Worm (Caenorhabditis elegans): ENCODE data around the gene acr-14.

The acr-14 gene

DNA sequence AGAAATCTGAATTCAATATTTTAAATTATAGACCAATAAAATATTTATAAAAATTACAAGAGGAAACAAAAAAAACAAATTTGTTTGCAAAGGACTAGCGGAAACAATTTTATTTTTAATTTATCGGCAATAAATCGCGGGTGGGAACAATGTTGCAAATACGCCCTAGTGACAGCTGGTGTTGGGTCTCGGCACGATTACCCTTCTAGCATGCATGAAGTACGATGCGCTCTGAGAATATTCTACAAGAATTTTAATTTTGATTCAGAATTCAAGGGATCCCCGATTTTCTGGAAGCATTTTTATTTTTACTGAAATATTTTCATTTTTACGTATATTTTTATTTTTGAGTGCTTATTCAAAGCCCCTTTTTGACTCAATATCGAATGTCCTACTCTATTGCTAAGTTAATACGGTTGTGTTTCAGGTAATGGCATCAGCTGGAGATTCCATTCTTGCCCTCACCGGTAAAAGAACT, 8.1 kb upstream of the acr-14 start, which contains the start of the genes mig-5 and cct-1:
Gene mig-5 (minus strand): TSS at position 8 of the 478 bp plus-strand sequence.
Gene cct-1 (plus strand): TSS at position 428 of the 478 bp plus-strand sequence.
- peak; percentile 98 for TF ChIP-seq lin-39 (tag; optimal IDR thresholded peaks at IDR 0.05)
- peak; percentile 98 for TF ChIP-seq fkh-8 (tag; optimal IDR thresholded peaks at IDR 0.05)
- TF ChIP-seq aha-1 (tag; optimal IDR thresholded peaks at IDR 0.05): peak; percentile 78
- TF ChIP-seq alr-1 (tag; optimal IDR thresholded peaks at IDR 0.05; ENCODE audit: borderline replicate concordance): no peak
- TF ChIP-seq ets-5 (GFP tag; IDR thresholded peaks at IDR 0.05): no peak
- peak; percentile 97 for TF ChIP-seq lin-13 (GFP tag; optimal IDR thresholded peaks at IDR 0.05)
- peak; percentile 91 for TF ChIP-seq fkh-4 (tag; optimal IDR thresholded peaks at IDR 0.05; ENCODE audit: borderline replicate concordance)
- TF ChIP-seq elt-3 (tag; optimal IDR thresholded peaks at IDR 0.05): peak in 5 of 6 experiments; percentile 63 to 99 (median 91)
- TF ChIP-seq sup-37 (GFP tag; optimal IDR thresholded peaks at IDR 0.05): peak; percentile 92
- TF ChIP-seq nhr-19 (GFP tag; conservative IDR thresholded peaks at IDR 0.05): peak; percentile 98
- peak; percentile 75 for TF ChIP-seq unc-30 (tag; optimal IDR thresholded peaks at IDR 0.05)
- TF ChIP-seq dsc-1 (tag; optimal IDR thresholded peaks at IDR 0.05): peak; percentile 99
- no peak for TF ChIP-seq sptf-1 (tag; optimal IDR thresholded peaks at IDR 0.05)
- TF ChIP-seq ztf-11 (tag; optimal IDR thresholded peaks at IDR 0.05): peak; percentile 40 to 87
- TF ChIP-seq zip-4 (GFP tag; optimal IDR thresholded peaks at IDR 0.05): peak; percentile 91
- TF ChIP-seq hlh-4 (tag; optimal IDR thresholded peaks at IDR 0.05): peak; percentile 12
- TF ChIP-seq C34B4.2 (tag; optimal IDR thresholded peaks at IDR 0.05): peak; percentile 71
- TF ChIP-seq nhr-20 (tag; optimal IDR thresholded peaks at IDR 0.05): peak; percentile 99
- no peak for TF ChIP-seq nhr-84 (tag; optimal IDR thresholded peaks at IDR 0.05)
- TF ChIP-seq blmp-1 (tag; optimal IDR thresholded peaks at IDR 0.05): peak; percentile 92
- TF ChIP-seq fkh-10 (GFP tag; optimal IDR thresholded peaks at IDR 0.05): peak; percentile 84
- peak; percentile 98 for TF ChIP-seq lin-15B (tag; optimal IDR thresholded peaks at IDR 0.05)
- TF ChIP-seq sox-4 (tag; optimal IDR thresholded peaks at IDR 0.05): peak; percentile 94
- peak; percentile 97 for TF ChIP-seq skn-1 (tag; optimal IDR thresholded peaks at IDR 0.05)
- peak; percentile 99 for TF ChIP-seq snu-23 (GFP tag; optimal IDR thresholded peaks at IDR 0.05)
- peak; percentile 99 for TF ChIP-seq nhr-71 (tag; optimal IDR thresholded peaks at IDR 0.05)
- TF ChIP-seq unc-130 (tag; optimal IDR thresholded peaks at IDR 0.05): peak; percentile 100
- no peak for TF ChIP-seq tlp-1 (tag; optimal IDR thresholded peaks at IDR 0.05)
- peak; percentile 98 for TF ChIP-seq xbp-1 (tag; optimal IDR thresholded peaks at IDR 0.05)
- peak; percentile 96 for TF ChIP-seq jun-1 (tag; optimal IDR thresholded peaks at IDR 0.05)
- peak; percentile 98 for TF ChIP-seq swsn-7 (tag; optimal IDR thresholded peaks at IDR 0.05)
- TF ChIP-seq grh-1 (GFP tag; IDR thresholded peaks at IDR 0.05): peak; percentile 98
- TF ChIP-seq ztf-4 (tag; optimal IDR thresholded peaks at IDR 0.05): peak; percentile 95
- TF ChIP-seq efl-1 (optimal IDR thresholded peaks at IDR 0.05): peak; percentile 96 to 98
- peak; percentile 85 to 99 for TF ChIP-seq efl-1 (GFP tag; optimal IDR thresholded peaks at IDR 0.05 in 1 of 2)
- peak; percentile 39 for TF ChIP-seq ces-1 (GFP tag; optimal IDR thresholded peaks at IDR 0.05)
- no peak for TF ChIP-seq Y116A8C.19 (tag; optimal IDR thresholded peaks at IDR 0.05; ENCODE audit: borderline replicate concordance)
- peak; percentile 95 for TF ChIP-seq fos-1 (tag; optimal IDR thresholded peaks at IDR 0.05)
- TF ChIP-seq pqm-1 (tag; optimal IDR thresholded peaks at IDR 0.05): peak; percentile 38
- peak; percentile 44 for TF ChIP-seq ceh-90 (tag; optimal IDR thresholded peaks at IDR 0.05)
- peak; percentile 99 for TF ChIP-seq mep-1 (tag; optimal IDR thresholded peaks at IDR 0.05)
- peak; percentile 98 for TF ChIP-seq rnt-1 (tag; optimal IDR thresholded peaks at IDR 0.05)
- peak; percentile 97 to 99 (median 98) for TF ChIP-seq ceh-82 (tag; optimal IDR thresholded peaks at IDR 0.05)
- TF ChIP-seq nhr-85 (tag): peak; percentile 99
- peak; percentile 97 for TF ChIP-seq egl-13 (tag; optimal IDR thresholded peaks at IDR 0.05)
- peak; percentile 99 for TF ChIP-seq isw-1 (GFP tag; IDR thresholded peaks at IDR 0.05)
- TF ChIP-seq nhr-237 (tag; optimal IDR thresholded peaks at IDR 0.05): peak; percentile 95
- TF ChIP-seq pax-3 (tag; optimal IDR thresholded peaks at IDR 0.05): peak; percentile 91
- TF ChIP-seq nhr-28 (tag; optimal IDR thresholded peaks at IDR 0.05): peak; percentile 26
- no peak for TF ChIP-seq hlh-17 (GFP tag; optimal IDR thresholded peaks at IDR 0.05; ENCODE audit: borderline replicate concordance)
- peak; percentile 73 to 88 for TF ChIP-seq egl-27 (tag; optimal IDR thresholded peaks at IDR 0.05)
- TF ChIP-seq mdl-1 (tag; optimal IDR thresholded peaks at IDR 0.05): peak in 1 of 2 experiments; percentile 95
- TF ChIP-seq nhr-47 (tag; optimal IDR thresholded peaks at IDR 0.05): peak; percentile 99
